Fruit fly (Drosophila melanogaster) whole organism, embryonic: ENCODE measurements around the gene CheA75a.

Experiments used
- BtbVII ChIP-seq: fragments of 200-800 bp; sonication (Bioruptor generic); optimal IDR thresholded peaks from 3 replicates; lab custom pipeline; 2017; ENCODE audit warnings: missing biosample characterization, mild to moderate bottlenecking, missing genetic modification characterization
- CG10462 ChIP-seq: fragments of 200-800 bp; sonication (Bioruptor generic); optimal IDR thresholded peaks from 2 replicates; lab custom pipeline; 2016; ENCODE audit warnings: missing biosample characterization, missing genetic modification characterization
- CG11723 ChIP-seq: fragments of 200-800 bp; sonication (Bioruptor generic); optimal IDR thresholded peaks from 2 replicates; lab custom pipeline; 2017; ENCODE audit warnings: missing biosample characterization, mild to moderate bottlenecking, missing genetic modification characterization
- CG17186 ChIP-seq: fragments of 200-800 bp; sonication (Bioruptor generic); optimal IDR thresholded peaks from 3 replicates; lab custom pipeline; 2017; ENCODE audit warnings: missing biosample characterization, missing genetic modification reagents, missing genetic modification characterization
- CG17912 ChIP-seq: fragments of 200-800 bp; sonication (Bioruptor generic); optimal IDR thresholded peaks from 2 replicates; lab custom pipeline; 2018; ENCODE audit warnings: missing biosample characterization, mild to moderate bottlenecking, missing genetic modification characterization
- CG18011 ChIP-seq: fragments of 200-800 bp; sonication (Bioruptor generic); optimal IDR thresholded peaks from 2 replicates; lab custom pipeline; 2017; ENCODE audit warnings: missing biosample characterization, missing genetic modification characterization, mild to moderate bottlenecking, moderate library complexity, missing genotype
- CG2116 ChIP-seq: fragments of 200-800 bp; sonication (Bioruptor generic); optimal IDR thresholded peaks from 3 replicates; lab custom pipeline; 2018; ENCODE audit warnings: missing biosample characterization, mild to moderate bottlenecking, missing genetic modification characterization
- CG2199 ChIP-seq: fragments of 200-800 bp; sonication (Bioruptor generic); IDR thresholded peaks from 3 replicates; pipeline ENCODE4 v1.3.6; 2022; ENCODE audit warnings: missing biosample characterization, missing genetic modification characterization
- CG2202 ChIP-seq: fragments of 200-800 bp; sonication (Bioruptor generic); optimal IDR thresholded peaks from 2 replicates; lab custom pipeline; 2018; ENCODE audit warnings: missing biosample characterization, mild to moderate bottlenecking, missing genetic modification characterization
- CG42726 ChIP-seq: fragments of 200-800 bp; sonication (Bioruptor generic); IDR thresholded peaks from 2 replicates; pipeline ENCODE4 v1.3.6; 2022; ENCODE audit warnings: missing biosample characterization, missing genetic modification characterization; ENCODE audit not compliant: partially characterized antibody
- CG7839 ChIP-seq: fragments of 200-800 bp; sonication (Bioruptor generic); optimal IDR thresholded peaks from 3 replicates; lab custom pipeline; 2018; ENCODE audit warnings: missing biosample characterization, mild to moderate bottlenecking, missing genetic modification characterization, moderate library complexity
- CG7928 ChIP-seq: fragments of 200-800 bp; sonication (Bioruptor generic); optimal IDR thresholded peaks from 2 replicates; lab custom pipeline; 2017; ENCODE audit warnings: missing biosample characterization, mild to moderate bottlenecking, missing genetic modification characterization
- CG8359 ChIP-seq: fragments of 200-800 bp; sonication (Bioruptor generic); optimal IDR thresholded peaks from 2 replicates; lab custom pipeline; 2017; ENCODE audit warnings: missing biosample characterization, mild to moderate bottlenecking, missing genetic modification characterization, borderline replicate concordance
- CG8765 ChIP-seq: fragments of 200-800 bp; sonication (Bioruptor generic); IDR thresholded peaks from 2 replicates; pipeline ENCODE4 v1.3.6; 2022; ENCODE audit warnings: missing biosample characterization, missing genetic modification characterization
- CG9727 ChIP-seq: fragments of 200-800 bp; sonication (Bioruptor generic); optimal IDR thresholded peaks from 3 replicates; lab custom pipeline; 2017; ENCODE audit warnings: missing biosample characterization, mild to moderate bottlenecking, missing genetic modification characterization
- CkIIα-i1 ChIP-seq: fragments of 200-800 bp; sonication (Bioruptor generic); IDR thresholded peaks from 2 replicates; pipeline ENCODE4 v1.3.6; 2022; ENCODE audit warnings: missing biosample characterization, missing genetic modification characterization
- Dek ChIP-seq: fragments of 200-800 bp; sonication (Bioruptor generic); optimal IDR thresholded peaks from 3 replicates; lab custom pipeline; 2019; ENCODE audit warnings: missing biosample characterization, mild to moderate bottlenecking, missing genetic modification characterization, moderate library complexity
- Doc2 ChIP-seq: fragments of 200-800 bp; sonication (Bioruptor generic); IDR thresholded peaks from 2 replicates; pipeline ENCODE4 v1.3.6; 2022; ENCODE audit warnings: missing biosample characterization, missing genetic modification characterization
- H2.0 ChIP-seq: fragments of 200-800 bp; sonication (Bioruptor generic); IDR thresholded peaks from 2 replicates; pipeline ENCODE4 v1.3.6; 2022; ENCODE audit warnings: missing biosample characterization, missing genetic modification characterization
- Hr51 ChIP-seq, 2 experiments: fragments of 200-800 bp; sonication (Bioruptor generic); optimal IDR thresholded peaks; 2 replicates in 1 of 2; 3 replicates in 1 of 2; lab custom pipeline; 2016 to 2018; ENCODE audit warnings: missing biosample characterization in 2 of 2, missing genetic modification characterization in 2 of 2, mild to moderate bottlenecking in 1 of 2, moderate library complexity in 1 of 2
- Optix ChIP-seq: fragments of 200-800 bp; sonication (Bioruptor generic); IDR thresholded peaks from 3 replicates; pipeline ENCODE4 v1.3.6; 2022; ENCODE audit warnings: missing biosample characterization, missing genetic modification characterization
- Poxn ChIP-seq: fragments of 200-800 bp; sonication (Bioruptor generic); IDR thresholded peaks from 2 replicates; pipeline ENCODE4 v1.3.6; 2022; ENCODE audit warnings: missing biosample characterization, missing genetic modification characterization
- Rx ChIP-seq: fragments of 200-800 bp; sonication (Bioruptor generic); IDR thresholded peaks from 2 replicates; pipeline ENCODE4 v1.3.6; 2022; ENCODE audit warnings: missing biosample characterization, missing genetic modification characterization
- Sox100B ChIP-seq: fragments of 200-800 bp; sonication (Bioruptor generic); optimal IDR thresholded peaks from 3 replicates; lab custom pipeline; 2018; ENCODE audit warnings: missing biosample characterization, mild to moderate bottlenecking, missing genetic modification characterization
- Stat92E ChIP-seq, 3 experiments: fragments of >200 bp in 2 of 3; fragments of 200-800 bp in 1 of 3; sonication (Bioruptor generic) in 1 of 3; optimal IDR thresholded peaks; 2 replicates each; lab custom pipeline; 2017 to 2019; ENCODE audit warnings: missing biosample characterization in 3 of 3, missing genetic modification characterization in 3 of 3, mild to moderate bottlenecking in 1 of 3, moderate library complexity in 1 of 3
- Vsx1 ChIP-seq: fragments of 200-800 bp; sonication (Bioruptor generic); optimal IDR thresholded peaks from 2 replicates; lab custom pipeline; 2017; ENCODE audit warnings: missing biosample characterization, mild to moderate bottlenecking, missing genetic modification characterization, missing genetic modification reagents
- ara ChIP-seq: fragments of 200-800 bp; sonication (Bioruptor generic); IDR thresholded peaks from 2 replicates; pipeline ENCODE4 v1.3.6; 2022; ENCODE audit warnings: missing biosample characterization, missing genetic modification characterization
- cato ChIP-seq: fragments of 200-800 bp; sonication (Bioruptor generic); optimal IDR thresholded peaks from 2 replicates; lab custom pipeline; 2016; ENCODE audit warnings: missing biosample characterization, missing genetic modification characterization, borderline replicate concordance
- chn ChIP-seq: fragments of 200-800 bp; sonication (Bioruptor generic); optimal IDR thresholded peaks from 2 replicates; lab custom pipeline; 2016; ENCODE audit warnings: missing biosample characterization, missing genetic modification characterization
- fd96Cb ChIP-seq: fragments of 200-800 bp; sonication (Bioruptor generic); optimal IDR thresholded peaks from 2 replicates; lab custom pipeline; 2018; ENCODE audit warnings: missing biosample characterization, mild to moderate bottlenecking, missing genetic modification characterization, moderate library complexity
- fu2 ChIP-seq: fragments of 200-800 bp; sonication (Bioruptor generic); optimal IDR thresholded peaks from 2 replicates; lab custom pipeline; 2016; ENCODE audit warnings: missing biosample characterization, missing genetic modification characterization
- gce ChIP-seq: fragments of 200-800 bp; sonication (Bioruptor generic); IDR thresholded peaks from 3 replicates; pipeline ENCODE4 v1.3.6; 2022; ENCODE audit warnings: missing biosample characterization, missing genetic modification characterization
- gcm2 ChIP-seq: fragments of 200-800 bp; sonication (Bioruptor generic); optimal IDR thresholded peaks from 2 replicates; lab custom pipeline; 2016; ENCODE audit warnings: missing biosample characterization, missing genetic modification characterization
- gfzf ChIP-seq: fragments of 200-800 bp; sonication (Bioruptor generic); optimal IDR thresholded peaks from 2 replicates; lab custom pipeline; 2016; ENCODE audit warnings: missing biosample characterization, mild to moderate bottlenecking, missing genetic modification characterization, moderate library complexity
- lov ChIP-seq, 2 experiments: fragments of 200-800 bp in 1 of 2; fragments of >200 bp in 1 of 2; sonication (Bioruptor generic) in 1 of 2; IDR thresholded peaks in 1 of 2; optimal IDR thresholded peaks in 1 of 2; 2 replicates in 1 of 2; 3 replicates in 1 of 2; pipeline versions ENCODE4 v1.3.6 to Lab custom; 2017 to 2022; ENCODE audit warnings: missing biosample characterization in 1 of 2, missing genetic modification characterization in 1 of 2
- luna ChIP-seq: fragments of 200-800 bp; sonication (Bioruptor generic); optimal IDR thresholded peaks from 2 replicates; lab custom pipeline; 2016; ENCODE audit warnings: missing biosample characterization, missing genetic modification characterization
- odd ChIP-seq: fragments of 200-800 bp; sonication (Bioruptor generic); optimal IDR thresholded peaks from 2 replicates; lab custom pipeline; 2017; ENCODE audit warnings: missing biosample characterization, mild to moderate bottlenecking, missing genetic modification characterization
- onecut ChIP-seq: fragments of 200-800 bp; sonication (Bioruptor generic); IDR thresholded peaks from 2 replicates; pipeline ENCODE4 v1.3.6; 2022; ENCODE audit warnings: missing biosample characterization, missing genetic modification characterization
- p53 ChIP-seq: fragments of 200-800 bp; sonication (Bioruptor generic); optimal IDR thresholded peaks from 2 replicates; lab custom pipeline; 2016; ENCODE audit warnings: missing biosample characterization, missing genetic modification characterization
- repo ChIP-seq: fragments of 200-800 bp; sonication (Bioruptor generic); optimal IDR thresholded peaks from 2 replicates; lab custom pipeline; 2016; ENCODE audit warnings: missing biosample characterization, missing genetic modification characterization
- shn ChIP-seq: fragments of 200-800 bp; sonication (Bioruptor generic); optimal IDR thresholded peaks from 3 replicates; lab custom pipeline; 2016; ENCODE audit warnings: missing biosample characterization, missing genetic modification characterization
- sima ChIP-seq: fragments of 200-800 bp; sonication (Bioruptor generic); optimal IDR thresholded peaks from 2 replicates; lab custom pipeline; 2016; ENCODE audit warnings: missing biosample characterization, missing genetic modification characterization
- slp2 ChIP-seq: fragments of 200-800 bp; sonication (Bioruptor generic); optimal IDR thresholded peaks from 2 replicates; lab custom pipeline; 2016; ENCODE audit warnings: missing biosample characterization, missing genetic modification characterization
- ssp ChIP-seq: fragments of 200-800 bp; sonication (Bioruptor generic); IDR thresholded peaks from 2 replicates; pipeline ENCODE4 v1.3.6; 2022; ENCODE audit warnings: missing biosample characterization, missing genetic modification characterization
- ttk ChIP-seq: fragments of 200-800 bp; sonication (Bioruptor generic); IDR thresholded peaks from 2 replicates; pipeline ENCODE4 v2.1.2; 2022; ENCODE audit warnings: missing biosample characterization, missing genetic modification characterization
- twi ChIP-seq: fragments of 200-800 bp; optimal IDR thresholded peaks from 2 replicates; lab custom pipeline; 2019; ENCODE audit warnings: missing biosample characterization, mild to moderate bottlenecking, missing genetic modification characterization, moderate library complexity
- wdn ChIP-seq: fragments of 200-800 bp; sonication (Bioruptor generic); IDR thresholded peaks from 2 replicates; pipeline ENCODE4 v1.3.6; 2022; ENCODE audit warnings: missing biosample characterization, missing genetic modification characterization
- wek ChIP-seq: fragments of 200-800 bp; sonication (Bioruptor generic); optimal IDR thresholded peaks from 3 replicates; lab custom pipeline; 2018; ENCODE audit warnings: missing biosample characterization, mild to moderate bottlenecking, missing genetic modification characterization, moderate library complexity
- wor ChIP-seq: fragments of 200-800 bp; sonication (Bioruptor generic); IDR thresholded peaks from 2 replicates; pipeline ENCODE4 v1.3.6; 2022; ENCODE audit warnings: missing biosample characterization, missing genetic modification characterization
- zf30C ChIP-seq: fragments of 200-800 bp; sonication (Bioruptor generic); optimal IDR thresholded peaks from 3 replicates; lab custom pipeline; 2018; ENCODE audit warnings: missing biosample characterization, mild to moderate bottlenecking, missing genetic modification characterization

CheA75a gene

DNA sequence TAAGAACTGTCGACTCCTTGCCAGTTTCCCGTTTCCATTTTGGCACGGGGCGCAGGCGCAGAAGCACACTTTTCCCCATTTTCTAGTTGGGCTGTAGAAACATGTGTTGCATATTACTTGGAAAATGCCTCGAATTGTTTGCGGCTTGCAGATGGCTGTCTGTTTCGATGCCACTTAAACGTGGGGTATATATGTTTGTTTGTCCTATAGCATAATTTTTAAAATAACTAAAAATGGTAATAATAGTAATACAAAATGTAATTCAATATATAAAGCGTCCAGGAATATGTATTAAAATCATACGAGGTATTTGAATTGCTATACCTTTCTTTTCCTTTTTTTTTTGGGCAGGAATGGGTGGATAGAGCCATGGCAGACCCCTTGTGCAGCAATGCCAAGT lies 1.2 kb upstream of the CheA75a start (continued):
- TF ChIP-seq H2.0 (GFP tag; lab: Robert Waterston, UW) (peak; percentile 61), onecut (GFP tag; lab: Robert Waterston, UW) (peak; percentile 42; the same call in 1 of the 2 replicates), wor (peak; percentile 55), Hr51 (GFP tag; optimal IDR thresholded peaks at IDR 0.05; lab: Kevin White, UChicago) (peak in 1 of 2 experiments; percentile 44), CkIIα-i1 (GFP tag; lab: Robert Waterston, UW) (no peak), fd96Cb (tag; lab: Kevin White, UChicago) (peak; percentile 77), CG7839 (tag; lab: Kevin White, UChicago) (peak; percentile 74), CG2116 (GFP tag; lab: Kevin White, UChicago) (no peak), CG11723 (GFP tag; lab: Kevin White, UChicago) (peak; percentile 17), odd (GFP tag; lab: Kevin White, UChicago) (no peak), Stat92E (GFP tag; optimal IDR thresholded peaks at IDR 0.05; lab: Kevin White, UChicago) (peak in 1 of 3 experiments; percentile 40), CG2199 (GFP tag; lab: Robert Waterston, UW) (no peak), chn (no peak), CG17186 (GFP tag; lab: Kevin White, UChicago) (no peak), ara (GFP tag; lab: Robert Waterston, UW) (peak; percentile 89), repo (no peak), CG9727 (GFP tag; lab: Kevin White, UChicago) (peak; percentile 73), Rx (GFP tag; lab: Robert Waterston, UW) (peak; percentile 62), p53 (GFP tag; lab: Kevin White, UChicago) (no peak), CG10462 (GFP tag; lab: Kevin White, UChicago) (no peak), BtbVII (GFP tag; lab: Kevin White, UChicago) (no peak), slp2 (GFP tag; lab: Kevin White, UChicago) (no peak), wek (GFP tag; lab: Kevin White, UChicago) (no peak), Optix (GFP tag; lab: Robert Waterston, UW) (no peak), CG18011 (GFP tag; lab: Kevin White, UChicago) (no peak), CG2202 (tag; lab: Kevin White, UChicago) (peak; percentile 74), ssp (GFP tag; lab: Robert Waterston, UW) (peak; percentile 57; the same call in 1 of the 2 replicates), sima (GFP tag; lab: Kevin White, UChicago) (no peak), Sox100B (GFP tag; lab: Kevin White, UChicago) (peak; percentile 58), gce (GFP tag; lab: Robert Waterston, UW) (peak; percentile 59; the same call in 1 of the 3 replicates), Vsx1 (GFP tag; lab: Kevin White, UChicago) (peak; percentile 7), Poxn (GFP tag; lab: Robert Waterston, UW) (no peak), CG17912 (no peak), zf30C (GFP tag; lab: Kevin White, UChicago) (no peak), gfzf (GFP tag; lab: Kevin White, UChicago) (no peak), cato (GFP tag; lab: Kevin White, UChicago) (no peak), Doc2 (GFP tag; lab: Robert Waterston, UW) (no peak), ttk (GFP tag; lab: Robert Waterston, UW) (peak; percentile 68; the same call in 1 of the 2 replicates), CG8359 (GFP tag; lab: Kevin White, UChicago) (no peak), gcm2 (no peak), fu2 (GFP tag; lab: Kevin White, UChicago) (no peak), lov (optimal IDR thresholded peaks at IDR 0.05; lab: Kevin White, UChicago) (no peak), lov (GFP tag; IDR thresholded peaks at IDR 0.05; lab: Robert Waterston, UW) (peak; percentile 33; the same call in 1 of the 3 replicates), CG42726 (GFP tag; lab: Robert Waterston, UW) (no peak), CG8765 (GFP tag; lab: Robert Waterston, UW) (0 out of 2 replicates have a peak, but pooled peaks have one; percentile 21), Dek (tag; lab: Kevin White, UChicago) (no peak), wdn (GFP tag; lab: Robert Waterston, UW) (no peak), CG7928 (GFP tag; lab: Kevin White, UChicago) (no peak), luna (GFP tag; lab: Kevin White, UChicago) (no peak), shn (GFP tag; lab: Kevin White, UChicago) (no peak), twi (tag; lab: Kevin White, UChicago) (peak; percentile 92)
